Worm (Caenorhabditis elegans): Measurements from ENCODE around the gene dct-14.

ce11 chrV:20464778-20465177, 35.5 kb downstream of the dct-14 start:
- TF ChIP-seq him-1 (tag; optimal IDR thresholded peaks at IDR 0.05) (no peak), W03F9.2 (tag; optimal IDR thresholded peaks at IDR 0.05) (no peak), dao-5 (tag; optimal IDR thresholded peaks at IDR 0.05) (no peak)

Measured in whole organism, L4/young adult.